Worm (Caenorhabditis elegans): Measurements from ENCODE around the gene nhr-175.

The nhr-175 gene

ce11 chrV:13876529-13876928, 10.0 kb downstream of the nhr-175 start, which contains the start of gene T22G5.1:
Gene T22G5.1 (plus strand): TSS chrV:13876829.
- TF ChIP-seq bed-3 (GFP tag; optimal IDR thresholded peaks at IDR 0.05) (no peak), pha-4 (tag; optimal IDR thresholded peaks at IDR 0.05) (no peak)

ce11 chrV:13878226-13878625, 11.7 kb downstream of the nhr-175 start:
- TF ChIP-seq nhr-76 (tag; optimal IDR thresholded peaks at IDR 0.05) (no peak), ztf-11 (tag; optimal IDR thresholded peaks at IDR 0.05) (no peak), mls-2 (tag; optimal IDR thresholded peaks at IDR 0.05) (no peak), lin-32 (GFP tag; optimal IDR thresholded peaks at IDR 0.05) (no peak)

- no peak for TF ChIP-seq blmp-1 (tag; optimal IDR thresholded peaks at IDR 0.05)
- TF ChIP-seq nhr-12 (tag; optimal IDR thresholded peaks at IDR 0.05), result no peak
- TF ChIP-seq mep-1 (tag; optimal IDR thresholded peaks at IDR 0.05), result no peak
- no peak for TF ChIP-seq elt-1 (tag; optimal IDR thresholded peaks at IDR 0.05; ENCODE audit: borderline replicate concordance, insufficient read depth)
- TF ChIP-seq ceh-39 (tag; optimal IDR thresholded peaks at IDR 0.05), result no peak
- TF ChIP-seq zip-8 (tag; optimal IDR thresholded peaks at IDR 0.05), result no peak
- no peak for TF ChIP-seq nhr-2 (tag; optimal IDR thresholded peaks at IDR 0.05)
- no peak for TF ChIP-seq tbx-8 (GFP tag; optimal IDR thresholded peaks at IDR 0.05)
- no peak for TF ChIP-seq nhr-237 (tag; optimal IDR thresholded peaks at IDR 0.05)
Measured at ce11 chrV:13879241-13879640, 12.8 kb downstream of the nhr-175 start, which contains the start of gene lbp-7. Gene lbp-7 (plus strand): TSS chrV:13879552.

ce11 chrV:13880163-13880562, 13.7 kb downstream of the nhr-175 start:
- TF ChIP-seq mls-2 (tag; optimal IDR thresholded peaks at IDR 0.05) (no peak), hlh-1 (tag; optimal IDR thresholded peaks at IDR 0.05) (peak; percentile 3)

- TF ChIP-seq lsy-2 (tag; optimal IDR thresholded peaks at IDR 0.05) (no peak), sem-2 (GFP tag; optimal IDR thresholded peaks at IDR 0.05) (no peak), nhr-76 (tag; optimal IDR thresholded peaks at IDR 0.05) (no peak), unc-62 (GFP tag; optimal IDR thresholded peaks at IDR 0.05) (no peak), drap-1 (GFP tag; optimal IDR thresholded peaks at IDR 0.05) (no peak), elt-3 (tag; optimal IDR thresholded peaks at IDR 0.05) (no peak)
Measured at ce11 chrV:13880607-13881006, 14.1 kb downstream of the nhr-175 start, which contains the start of gene T22G5.3. Gene T22G5.3 (plus strand): TSS chrV:13880907.

ce11 chrV:13887358-13887757, 20.9 kb downstream of the nhr-175 start, which contains the start of gene srsx-19:
Gene srsx-19 (plus strand): TSS chrV:13887658.
- TF ChIP-seq sem-2 (GFP tag; optimal IDR thresholded peaks at IDR 0.05), result no peak
- TF ChIP-seq elt-1 (tag; optimal IDR thresholded peaks at IDR 0.05; ENCODE audit: borderline replicate concordance, insufficient read depth), result no peak
- TF ChIP-seq flh-1 (GFP tag; optimal IDR thresholded peaks at IDR 0.05), result no peak
- TF ChIP-seq blmp-1 (tag; optimal IDR thresholded peaks at IDR 0.05), result no peak
- TF ChIP-seq tbx-8 (GFP tag; optimal IDR thresholded peaks at IDR 0.05), result no peak
- TF ChIP-seq M03D4.4 (tag; optimal IDR thresholded peaks at IDR 0.05), result no peak

ce11 chrV:13889516-13889915, 23.0 kb downstream of the nhr-175 start, which contains the start of gene spp-12:
Gene spp-12 (plus strand): TSS chrV:13889816.
- TF ChIP-seq lsy-2 (tag; optimal IDR thresholded peaks at IDR 0.05) (no peak), nhr-12 (tag; optimal IDR thresholded peaks at IDR 0.05) (no peak)

ce11 chrV:13890473-13890872, 24.0 kb downstream of the nhr-175 start, which contains the start of gene lbp-8:
Gene lbp-8 (plus strand): TSS chrV:13890773.
- TF ChIP-seq ztf-11 (tag; optimal IDR thresholded peaks at IDR 0.05) (no peak), unc-120 (tag; optimal IDR thresholded peaks at IDR 0.05; ENCODE audit: poor library complexity, severe bottlenecking) (no peak), zip-8 (tag; optimal IDR thresholded peaks at IDR 0.05) (no peak), blmp-1 (tag; optimal IDR thresholded peaks at IDR 0.05) (no peak), ham-2 (GFP tag; optimal IDR thresholded peaks at IDR 0.05) (no peak), cnd-1 (tag; optimal IDR thresholded peaks at IDR 0.05) (no peak), ceh-83 (GFP tag; optimal IDR thresholded peaks at IDR 0.05) (no peak)

Measured in whole organism, mixed stage, embryonic.